Worm (Caenorhabditis elegans) whole organism, young adult: ENCODE measurements around the gene Y108F1.5.
"Not testable (repeated sequence)": the region's sequence is repeated elsewhere in the genome, so short reads cannot be mapped to it uniquely, and the experiment has no call there.

ENCODE experiments used
- D2030.7 ChIP-seq: fragments of 200-800 bp; sonication (Bioruptor generic); IDR thresholded peaks from 2 replicates; pipeline ENCODE4 v1.3.6; 2022; ENCODE audit warnings: missing genetic modification reagents, missing genetic modification characterization, missing compliant biosample characterization
- K12H6.12 ChIP-seq: fragments of 200-800 bp; sonication (Bioruptor generic); optimal IDR thresholded peaks from 2 replicates; lab custom pipeline; 2018; ENCODE audit warnings: mild to moderate bottlenecking, missing genetic modification characterization, missing compliant biosample characterization
- ets-4 ChIP-seq: fragments of 200-800 bp; sonication (Bioruptor generic); optimal IDR thresholded peaks from 2 replicates; lab custom pipeline; 2018; ENCODE audit warnings: mild to moderate bottlenecking, missing genetic modification characterization, missing compliant biosample characterization
- him-1 ChIP-seq: sonication (generic microtip); optimal IDR thresholded peaks from 2 replicates; lab custom pipeline; 2016; ENCODE audit warnings: missing genotype, missing genetic modification reagents, missing genetic modification characterization, missing compliant biosample characterization
- pha-4 ChIP-seq: fragments of 150-350 bp; sonication (generic microtip); optimal IDR thresholded peaks from 2 replicates; lab custom pipeline; 2014; ENCODE audit warnings: missing biosample characterization, missing genetic modification reagents, missing genetic modification characterization
- repo-1 ChIP-seq: sonication (generic microtip); optimal IDR thresholded peaks from 2 replicates; lab custom pipeline; 2017; ENCODE audit warnings: mild to moderate bottlenecking, missing genetic modification characterization, missing compliant biosample characterization
- unc-62 ChIP-seq: fragments of 150-350 bp; optimal IDR thresholded peaks from 2 replicates; lab custom pipeline; 2014; ENCODE audit warnings: missing biosample characterization, missing genetic modification reagents, missing genetic modification characterization
- ztf-25 ChIP-seq: fragments of 200-800 bp; sonication (Bioruptor generic); IDR thresholded peaks from 2 replicates; pipeline ENCODE4 v1.3.6; 2022; ENCODE audit warnings: missing genetic modification reagents, missing genetic modification characterization, missing compliant biosample characterization
- ztf-3 ChIP-seq: fragments of 200-800 bp; sonication (Bioruptor generic); optimal IDR thresholded peaks from 2 replicates; lab custom pipeline; 2018; ENCODE audit warnings: mild to moderate bottlenecking, missing genetic modification characterization, missing compliant biosample characterization
- ztf-6 ChIP-seq: fragments of 200-800 bp; sonication (Bioruptor generic); IDR thresholded peaks from 2 replicates; pipeline ENCODE4 v1.3.6; 2022; ENCODE audit warnings: missing genetic modification reagents, missing genetic modification characterization, missing compliant biosample characterization

DNA sequence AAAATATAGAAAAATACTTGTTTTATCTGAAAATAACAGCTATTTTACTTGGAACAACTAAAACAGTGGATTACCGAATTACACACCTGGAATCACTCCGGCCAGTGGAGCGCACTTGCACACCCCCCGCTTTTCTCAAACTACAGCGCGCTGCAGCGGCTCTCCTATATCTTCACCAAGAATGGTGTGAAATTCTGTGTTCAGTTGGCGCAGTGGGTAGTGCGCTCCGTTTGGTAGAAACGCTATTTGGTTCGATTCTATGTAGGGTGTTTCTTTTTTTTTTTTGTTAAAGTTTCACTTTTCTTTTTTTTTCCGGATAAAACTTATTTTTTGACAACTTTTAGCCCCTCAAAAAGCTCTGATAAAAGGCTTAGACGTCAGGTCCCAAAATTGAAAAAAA lies 15.3 kb downstream of the Y108F1.5 start:
- not testable (repeated sequence) for TF ChIP-seq repo-1; ztf-25 (GFP tag; lab: Robert Waterston, UW); unc-62 (GFP tag; lab: Kevin White, UChicago); ets-4 (GFP tag; lab: Kevin White, UChicago); ztf-3; ztf-6 (GFP tag; lab: Robert Waterston, UW); K12H6.12 (tag; lab: Kevin White, UChicago); pha-4 (tag; lab: Kevin White, UChicago); him-1
- TF ChIP-seq D2030.7, result peak; percentile 50
